Fruit fly (Drosophila melanogaster): ENCODE measurements around the gene Hsc20.
A peak's percentile ranks its signal among the peaks of the same experiment; 100 is the strongest.

The Hsc20 gene

DNA sequence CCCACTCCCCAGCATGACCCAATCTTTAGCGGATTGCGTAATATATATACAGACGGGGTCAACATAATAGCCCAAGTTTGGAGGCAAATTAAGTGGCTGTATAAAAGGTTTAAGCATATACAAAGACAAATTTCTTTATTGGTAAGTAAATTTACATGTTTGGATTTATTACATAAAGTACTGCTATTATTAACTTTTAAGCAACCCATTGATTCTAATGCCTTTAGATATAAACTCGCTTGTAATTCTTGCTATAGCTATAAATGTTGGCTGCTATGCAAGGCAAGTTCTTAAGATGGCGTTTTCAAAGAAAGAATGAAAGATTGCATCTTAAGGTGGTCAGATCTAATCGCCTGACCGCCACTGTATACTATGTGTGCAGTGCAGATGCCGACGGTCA lies 30.4 kb upstream of the Hsc20 start (continued):
- TF ChIP-seq Abd-B (GFP tag; optimal IDR thresholded peaks at IDR 0.05) (no peak), CrebA (GFP tag; optimal IDR thresholded peaks at IDR 0.05; ENCODE audit: borderline replicate concordance) (no peak), foxo (GFP tag; optimal IDR thresholded peaks at IDR 0.05) (peak in 1 of 2 experiments; percentile 65), usp (GFP tag; optimal IDR thresholded peaks at IDR 0.05) (no peak), N (GFP tag; optimal IDR thresholded peaks at IDR 0.05) (no peak), Myc (optimal IDR thresholded peaks at IDR 0.05) (no peak), woc (GFP tag; optimal IDR thresholded peaks at IDR 0.05) (peak; percentile 50), br (GFP tag; optimal IDR thresholded peaks at IDR 0.05) (peak; percentile 5), Hr83 (GFP tag; optimal IDR thresholded peaks at IDR 0.05; ENCODE audit: poor library complexity, severe bottlenecking) (no peak), Hr78 (GFP tag; optimal IDR thresholded peaks at IDR 0.05) (no peak), sage (GFP tag; optimal IDR thresholded peaks at IDR 0.05) (no peak), pan (optimal IDR thresholded peaks at IDR 0.05) (no peak), Sp1 (GFP tag; optimal IDR thresholded peaks at IDR 0.05) (peak; percentile 47), dsf (GFP tag; optimal IDR thresholded peaks at IDR 0.05; ENCODE audit: borderline replicate concordance) (no peak), fru (GFP tag; optimal IDR thresholded peaks at IDR 0.05) (peak; percentile 62), tai (GFP tag; optimal IDR thresholded peaks at IDR 0.05) (peak; percentile 52), rgr (GFP tag; optimal IDR thresholded peaks at IDR 0.05) (peak; percentile 53), dl (GFP tag; optimal IDR thresholded peaks at IDR 0.05; ENCODE audit: insufficient read depth in 1 of 2, partially characterized antibody in 2 of 2) (no peak), h (GFP tag; optimal IDR thresholded peaks at IDR 0.05) (peak; percentile 69)

dm6 chr3L:16203236-16203635 lies 29.7 kb upstream of the Hsc20 start:
- TF ChIP-seq HLH106 (tag; optimal IDR thresholded peaks at IDR 0.05): peak; percentile 77
- no peak for TF ChIP-seq jim (GFP tag; optimal IDR thresholded peaks at IDR 0.05)
- peak; percentile 88 for TF ChIP-seq rgr (GFP tag; optimal IDR thresholded peaks at IDR 0.05)
- TF ChIP-seq CG32264 (GFP tag; optimal IDR thresholded peaks at IDR 0.05): peak; percentile 46
- TF ChIP-seq tai (GFP tag; optimal IDR thresholded peaks at IDR 0.05): peak; percentile 49
- peak; percentile 92 for TF ChIP-seq h (GFP tag; optimal IDR thresholded peaks at IDR 0.05)
- TF ChIP-seq CrebA (GFP tag; optimal IDR thresholded peaks at IDR 0.05; ENCODE audit: borderline replicate concordance): peak; percentile 59
- TF ChIP-seq OdsH (GFP tag; optimal IDR thresholded peaks at IDR 0.05): peak; percentile 83
- peak; percentile 75 to 89 for TF ChIP-seq foxo (GFP tag; optimal IDR thresholded peaks at IDR 0.05)
- TF ChIP-seq Hr78 (GFP tag; optimal IDR thresholded peaks at IDR 0.05): no peak
- no peak for TF ChIP-seq Rel (GFP tag; optimal IDR thresholded peaks at IDR 0.05)
- TF ChIP-seq Rel (tag; optimal IDR thresholded peaks at IDR 0.05): no peak
- TF ChIP-seq psq (GFP tag; optimal IDR thresholded peaks at IDR 0.05): peak; percentile 72
- peak; percentile 33 for TF ChIP-seq sage (GFP tag; optimal IDR thresholded peaks at IDR 0.05)
- TF ChIP-seq usp (GFP tag; optimal IDR thresholded peaks at IDR 0.05): no peak
- TF ChIP-seq GATAd (GFP tag; optimal IDR thresholded peaks at IDR 0.05): no peak
- peak; percentile 90 for TF ChIP-seq ey (GFP tag; optimal IDR thresholded peaks at IDR 0.05)
- peak; percentile 59 for TF ChIP-seq Mio (GFP tag; optimal IDR thresholded peaks at IDR 0.05)
- TF ChIP-seq br (GFP tag; optimal IDR thresholded peaks at IDR 0.05): peak; percentile 90
- no peak for TF ChIP-seq Vsx2 (GFP tag; optimal IDR thresholded peaks at IDR 0.05; ENCODE audit: partially characterized antibody)
- peak; percentile 72 for TF ChIP-seq woc (GFP tag; optimal IDR thresholded peaks at IDR 0.05)
- peak; percentile 11 for TF ChIP-seq brk (GFP tag; optimal IDR thresholded peaks at IDR 0.05)
- no peak for TF ChIP-seq dl (GFP tag; optimal IDR thresholded peaks at IDR 0.05; ENCODE audit: insufficient read depth in 1 of 2, partially characterized antibody in 2 of 2)
- peak; percentile 59 for TF ChIP-seq Jra (GFP tag; optimal IDR thresholded peaks at IDR 0.05)
- TF ChIP-seq Hr83 (GFP tag; optimal IDR thresholded peaks at IDR 0.05; ENCODE audit: poor library complexity, severe bottlenecking): peak; percentile 48
- TF ChIP-seq dsf (GFP tag; optimal IDR thresholded peaks at IDR 0.05; ENCODE audit: borderline replicate concordance): no peak
- peak; percentile 77 for TF ChIP-seq Sp1 (GFP tag; optimal IDR thresholded peaks at IDR 0.05)
- no peak for TF ChIP-seq Myc (optimal IDR thresholded peaks at IDR 0.05)
- TF ChIP-seq fru (GFP tag; optimal IDR thresholded peaks at IDR 0.05): peak; percentile 89
- TF ChIP-seq dmrt93B (GFP tag; optimal IDR thresholded peaks at IDR 0.05): peak; percentile 71
- TF ChIP-seq Hnf4 (GFP tag; optimal IDR thresholded peaks at IDR 0.05): peak; percentile 77
- peak; percentile 41 for TF ChIP-seq sv (GFP tag; optimal IDR thresholded peaks at IDR 0.05)
- no peak for TF ChIP-seq Dfd (GFP tag; optimal IDR thresholded peaks at IDR 0.05)

DNA sequence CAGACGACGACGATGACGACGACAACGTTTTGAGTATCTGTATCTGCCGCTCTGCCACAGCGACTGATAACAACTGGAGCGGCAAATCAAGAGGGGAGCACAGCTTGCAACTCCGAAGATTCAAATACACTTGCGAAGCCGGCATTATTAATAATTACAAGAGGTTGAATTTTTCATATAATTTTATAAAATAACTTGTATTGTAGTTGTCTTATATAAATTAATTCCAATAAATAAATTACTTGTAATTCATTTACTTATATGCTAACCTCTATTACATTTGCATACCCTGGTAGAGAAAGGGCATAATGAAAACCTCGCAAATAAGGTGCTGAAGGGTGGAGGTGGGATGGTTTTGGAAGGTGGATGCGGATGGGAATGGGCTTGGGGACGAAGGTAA lies 28.8 kb upstream of the Hsc20 start:
- TF ChIP-seq psq (GFP tag; optimal IDR thresholded peaks at IDR 0.05): peak; percentile 64
- TF ChIP-seq dsf (GFP tag; optimal IDR thresholded peaks at IDR 0.05; ENCODE audit: borderline replicate concordance): no peak
- TF ChIP-seq brk (GFP tag; optimal IDR thresholded peaks at IDR 0.05): peak; percentile 53
- peak; percentile 73 for TF ChIP-seq HLH106 (tag; optimal IDR thresholded peaks at IDR 0.05)
- TF ChIP-seq fru (GFP tag; optimal IDR thresholded peaks at IDR 0.05): peak; percentile 59
- no peak for TF ChIP-seq Dfd (GFP tag; optimal IDR thresholded peaks at IDR 0.05)
- peak; percentile 11 for TF ChIP-seq dmrt93B (GFP tag; optimal IDR thresholded peaks at IDR 0.05)
- no peak for TF ChIP-seq jim (GFP tag; optimal IDR thresholded peaks at IDR 0.05)
- peak; percentile 71 for TF ChIP-seq Sp1 (GFP tag; optimal IDR thresholded peaks at IDR 0.05)
- no peak for TF ChIP-seq CG9705 (GFP tag; optimal IDR thresholded peaks at IDR 0.05)
- TF ChIP-seq sage (GFP tag; optimal IDR thresholded peaks at IDR 0.05): peak; percentile 18
- TF ChIP-seq OdsH (GFP tag; optimal IDR thresholded peaks at IDR 0.05): peak; percentile 67
- TF ChIP-seq ey (GFP tag; optimal IDR thresholded peaks at IDR 0.05): peak; percentile 38
- no peak for TF ChIP-seq lola (GFP tag; optimal IDR thresholded peaks at IDR 0.05)
- TF ChIP-seq foxo (GFP tag; optimal IDR thresholded peaks at IDR 0.05): peak in 1 of 2 experiments; percentile 63
- peak; percentile 17 for TF ChIP-seq woc (GFP tag; optimal IDR thresholded peaks at IDR 0.05)
- peak; percentile 58 for TF ChIP-seq rgr (GFP tag; optimal IDR thresholded peaks at IDR 0.05)
- TF ChIP-seq h (GFP tag; optimal IDR thresholded peaks at IDR 0.05): peak; percentile 58
